Fruit fly (Drosophila melanogaster) whole organism: ENCODE data around the gene tal-1A.

Experiments
- CG8478 ChIP-seq: fragments of >200 bp; optimal IDR thresholded peaks from 2 replicates; lab custom pipeline; 2018; ENCODE audit warnings: inconsistent platforms
- usp ChIP-seq: fragments of >200 bp; optimal IDR thresholded peaks from 2 replicates; lab custom pipeline; 2017; ENCODE audit warnings: missing biosample characterization, missing genetic modification characterization, mixed read lengths

DNA sequence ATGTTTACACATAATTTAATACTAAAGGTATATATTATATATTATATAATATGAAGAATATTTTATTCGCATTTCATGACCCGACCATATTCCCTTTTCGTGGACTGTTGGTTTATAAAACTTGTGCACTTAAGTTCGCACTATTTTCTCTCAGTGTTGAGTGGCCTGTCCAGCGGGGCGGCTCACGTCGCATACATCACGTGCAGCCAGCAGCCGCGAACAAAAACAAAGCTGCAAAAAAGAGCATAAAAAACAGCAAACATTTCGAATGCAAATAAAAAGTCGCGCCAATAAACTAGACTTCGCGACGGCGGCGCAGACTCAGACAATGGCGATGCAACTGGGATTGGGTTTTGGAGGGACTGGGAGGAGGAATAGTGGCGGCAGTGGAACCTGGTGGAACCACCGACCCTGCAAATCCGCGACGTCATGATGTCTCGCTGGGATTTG is 32.4 kb downstream of the tal-1A start:
- TF ChIP-seq usp (GFP tag; lab: Kevin White, UChicago) (no peak), CG8478 (lab: Kevin White, UChicago) (no peak)
